Worm (Caenorhabditis elegans) whole organism, early embryonic: Measurements from ENCODE around the gene fbxb-2.

Source experiments
- B0310.2 ChIP-seq: sonication (generic microtip); optimal IDR thresholded peaks from 2 replicates; lab custom pipeline; 2016; ENCODE audit warnings: mild to moderate bottlenecking, missing genetic modification characterization, missing compliant biosample characterization
- F13C5.2 ChIP-seq: sonication (generic microtip); optimal IDR thresholded peaks from 2 replicates; lab custom pipeline; 2017; ENCODE audit warnings: mild to moderate bottlenecking, missing genetic modification characterization, inconsistent platforms, missing compliant biosample characterization
- ama-1 ChIP-seq: fragments of 150-350 bp; optimal IDR thresholded peaks from 2 replicates; lab custom pipeline; 2014
- ceh-13 ChIP-seq: fragments of 200-800 bp; sonication (Bioruptor generic); optimal IDR thresholded peaks from 2 replicates; lab custom pipeline; 2018; ENCODE audit warnings: mild to moderate bottlenecking, missing genetic modification characterization, missing compliant biosample characterization
- ceh-36 ChIP-seq: sonication (generic microtip); optimal IDR thresholded peaks from 2 replicates; lab custom pipeline; 2016; ENCODE audit warnings: missing genetic modification characterization, inconsistent platforms, missing compliant biosample characterization
- ets-7 ChIP-seq: sonication (generic microtip); optimal IDR thresholded peaks from 2 replicates; lab custom pipeline; 2016; ENCODE audit warnings: missing genotype, missing genetic modification characterization, missing compliant biosample characterization
- flt-1 ChIP-seq: fragments of 200-800 bp; sonication (Bioruptor generic); IDR thresholded peaks from 2 replicates; pipeline ENCODE4 v1.3.6; 2022; ENCODE audit warnings: missing genetic modification characterization, missing compliant biosample characterization
- hmbx-1 ChIP-seq: sonication (generic microtip); optimal IDR thresholded peaks from 2 replicates; lab custom pipeline; 2016; ENCODE audit warnings: mild to moderate bottlenecking, missing genetic modification characterization, missing compliant biosample characterization
- hnd-1 ChIP-seq: sonication (generic microtip); optimal IDR thresholded peaks from 2 replicates; lab custom pipeline; 2016; ENCODE audit warnings: missing genetic modification characterization, missing compliant biosample characterization
- sea-1 ChIP-seq: fragments of 200-800 bp; sonication (Bioruptor generic); conservative IDR thresholded peaks from 2 replicates; pipeline ENCODE4 v1.3.6; 2022; ENCODE audit warnings: missing genetic modification characterization, missing compliant biosample characterization
- tbx-37 ChIP-seq: fragments of 200-800 bp; sonication (Bioruptor generic); conservative IDR thresholded peaks from 2 replicates; pipeline ENCODE4 v1.3.6; 2022; ENCODE audit warnings: missing genetic modification reagents, missing genetic modification characterization, missing compliant biosample characterization
- tra-4 ChIP-seq: sonication (generic microtip); optimal IDR thresholded peaks from 2 replicates; lab custom pipeline; 2017; ENCODE audit warnings: missing genetic modification characterization, missing compliant biosample characterization

DNA sequence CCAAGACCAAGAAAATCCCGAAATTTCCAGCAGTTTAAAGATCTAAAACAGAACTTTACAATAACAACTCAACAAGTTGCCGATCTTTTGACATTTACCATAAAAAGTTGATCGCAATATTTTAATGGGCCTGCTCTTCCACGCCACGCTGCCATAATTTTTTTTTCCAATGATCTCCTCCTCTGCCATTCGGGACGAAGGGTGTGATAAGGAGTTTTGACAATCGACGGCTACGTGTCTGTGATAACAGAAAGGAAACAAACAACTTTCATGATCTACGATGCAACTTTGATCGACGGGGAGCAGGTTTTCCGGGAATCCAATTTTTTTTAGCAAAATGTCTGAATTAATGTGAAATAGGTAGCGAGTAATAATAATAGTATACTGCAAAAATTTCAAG is 30.2 kb downstream of the fbxb-2 start:
- TF ChIP-seq ama-1 (lab: Kevin White, UChicago) (no peak), ceh-13 (GFP tag; lab: Kevin White, UChicago) (no peak), sea-1 (no peak), ets-7 (tag; lab: Kevin White, UChicago) (no peak), tra-4 (tag; lab: Kevin White, UChicago) (no peak), hmbx-1 (tag; lab: Kevin White, UChicago) (no peak), flt-1 (no peak), F13C5.2 (no peak), B0310.2 (tag; lab: Kevin White, UChicago) (no peak), tbx-37 (GFP tag; lab: Robert Waterston, UW) (no peak), ceh-36 (tag; lab: Kevin White, UChicago) (no peak), hnd-1 (no peak)
